Fruit fly (Drosophila melanogaster) whole organism, embryonic: Measurements from ENCODE around the gene Polr3G.

ENCODE experiments used
- B-H2 ChIP-seq: fragments of 200-800 bp; sonication (Bioruptor generic); optimal IDR thresholded peaks from 2 replicates; lab custom pipeline; 2018; ENCODE audit warnings: missing biosample characterization, mild to moderate bottlenecking, missing genetic modification characterization
- Bgb ChIP-seq: fragments of 200-800 bp; sonication (Bioruptor generic); IDR thresholded peaks from 2 replicates; pipeline ENCODE4 v1.3.6; 2022; ENCODE audit warnings: missing biosample characterization, missing genetic modification characterization; ENCODE audit not compliant: partially characterized antibody
- CG10565 ChIP-seq: fragments of 200-800 bp; sonication (Bioruptor generic); optimal IDR thresholded peaks from 3 replicates; lab custom pipeline; 2016; ENCODE audit warnings: missing biosample characterization, mild to moderate bottlenecking, missing genetic modification characterization
- CG11247 ChIP-seq: fragments of 200-800 bp; sonication (Bioruptor generic); IDR thresholded peaks from 2 replicates; pipeline ENCODE4 v1.3.6; 2022; ENCODE audit warnings: missing biosample characterization, missing genetic modification characterization
- CG11696 ChIP-seq: fragments of 200-800 bp; sonication (Bioruptor generic); IDR thresholded peaks from 2 replicates; pipeline ENCODE4 v1.3.6; 2022; ENCODE audit warnings: missing biosample characterization, missing genetic modification characterization
- CG12769 ChIP-seq: fragments of 200-800 bp; sonication (Bioruptor generic); optimal IDR thresholded peaks from 2 replicates; lab custom pipeline; 2019; ENCODE audit warnings: missing biosample characterization, mild to moderate bottlenecking, missing genetic modification characterization, moderate library complexity
- CG13775 ChIP-seq: fragments of 200-800 bp; sonication (Bioruptor generic); optimal IDR thresholded peaks from 3 replicates; lab custom pipeline; 2017; ENCODE audit warnings: missing biosample characterization, mild to moderate bottlenecking, missing genetic modification characterization
- CG13894 ChIP-seq: fragments of 200-800 bp; sonication (Bioruptor generic); optimal IDR thresholded peaks from 3 replicates; lab custom pipeline; 2018; ENCODE audit warnings: missing biosample characterization, mild to moderate bottlenecking, missing genetic modification characterization, moderate library complexity
- CG17612 ChIP-seq: fragments of 200-800 bp; sonication (Bioruptor generic); IDR thresholded peaks from 2 replicates; pipeline ENCODE4 v1.3.6; 2022; ENCODE audit warnings: missing biosample characterization, missing genetic modification characterization
- CG2199 ChIP-seq: fragments of 200-800 bp; sonication (Bioruptor generic); IDR thresholded peaks from 3 replicates; pipeline ENCODE4 v1.3.6; 2022; ENCODE audit warnings: missing biosample characterization, missing genetic modification characterization
- CG31365 ChIP-seq: fragments of 200-800 bp; sonication (Bioruptor generic); optimal IDR thresholded peaks from 2 replicates; lab custom pipeline; 2018; ENCODE audit warnings: missing biosample characterization, mild to moderate bottlenecking, missing genetic modification characterization
- CG4328 ChIP-seq: fragments of 200-800 bp; sonication (Bioruptor generic); optimal IDR thresholded peaks from 3 replicates; lab custom pipeline; 2017; ENCODE audit warnings: missing biosample characterization, missing genetic modification reagents, missing genetic modification characterization
- CG4360 ChIP-seq: fragments of 200-800 bp; sonication (Bioruptor generic); IDR thresholded peaks from 2 replicates; pipeline ENCODE4 v1.3.6; 2022; ENCODE audit warnings: missing biosample characterization, missing genetic modification characterization
- CG6765 ChIP-seq: fragments of 200-800 bp; sonication (Bioruptor generic); optimal IDR thresholded peaks from 3 replicates; lab custom pipeline; 2017; ENCODE audit warnings: missing biosample characterization, mild to moderate bottlenecking, missing genetic modification characterization
- CG7963 ChIP-seq: fragments of 200-800 bp; sonication (Bioruptor generic); IDR thresholded peaks from 3 replicates; pipeline ENCODE4 v1.3.6; 2022; ENCODE audit warnings: missing biosample characterization, missing genetic modification characterization; ENCODE audit not compliant: partially characterized antibody
- CG8359 ChIP-seq: fragments of 200-800 bp; sonication (Bioruptor generic); optimal IDR thresholded peaks from 2 replicates; lab custom pipeline; 2017; ENCODE audit warnings: missing biosample characterization, mild to moderate bottlenecking, missing genetic modification characterization, borderline replicate concordance
- CTCF ChIP-seq: fragments of 200-800 bp; sonication (Bioruptor generic); optimal IDR thresholded peaks from 2 replicates; lab custom pipeline; 2017; ENCODE audit warnings: missing biosample characterization, mild to moderate bottlenecking, missing genetic modification characterization, moderate library complexity
- CoRest ChIP-seq: fragments of 200-800 bp; sonication (Bioruptor generic); optimal IDR thresholded peaks from 3 replicates; lab custom pipeline; 2018; ENCODE audit warnings: missing biosample characterization, mild to moderate bottlenecking, missing genetic modification characterization, moderate library complexity
- Dp ChIP-seq: fragments of 200-800 bp; sonication (Bioruptor generic); optimal IDR thresholded peaks from 2 replicates; lab custom pipeline; 2018; ENCODE audit warnings: missing biosample characterization, mild to moderate bottlenecking, missing genetic modification characterization, moderate library complexity
- Elba2 ChIP-seq: fragments of 200-800 bp; sonication (Bioruptor generic); optimal IDR thresholded peaks from 3 replicates; lab custom pipeline; 2016; ENCODE audit warnings: missing biosample characterization, missing genetic modification characterization
- Fer3 ChIP-seq: fragments of 200-800 bp; sonication (Bioruptor generic); optimal IDR thresholded peaks from 2 replicates; lab custom pipeline; 2018; ENCODE audit warnings: missing biosample characterization, mild to moderate bottlenecking, missing genetic modification characterization, moderate library complexity
- Hand ChIP-seq: fragments of 200-800 bp; sonication (Bioruptor generic); optimal IDR thresholded peaks from 2 replicates; lab custom pipeline; 2017; ENCODE audit warnings: mild to moderate bottlenecking, missing biosample characterization, missing genetic modification reagents, missing genetic modification characterization
- Hr3 ChIP-seq: fragments of 200-800 bp; sonication (Bioruptor generic); optimal IDR thresholded peaks from 3 replicates; lab custom pipeline; 2016; ENCODE audit warnings: missing biosample characterization, missing genetic modification characterization
- Jarid2 ChIP-seq: fragments of 200-800 bp; sonication (Bioruptor generic); optimal IDR thresholded peaks from 3 replicates; lab custom pipeline; 2017; ENCODE audit warnings: mild to moderate bottlenecking, missing biosample characterization, missing genetic modification reagents, missing genetic modification characterization
- Neu2 ChIP-seq: fragments of 200-800 bp; sonication (Bioruptor generic); optimal IDR thresholded peaks from 3 replicates; lab custom pipeline; 2016; ENCODE audit warnings: missing biosample characterization, missing genetic modification characterization, borderline replicate concordance
- TFAM ChIP-seq: fragments of 200-800 bp; sonication (Bioruptor generic); optimal IDR thresholded peaks from 2 replicates; lab custom pipeline; 2017; ENCODE audit warnings: missing biosample characterization, missing genetic modification characterization, inconsistent platforms
- abd-A ChIP-seq: fragments of 200-800 bp; sonication (Bioruptor generic); optimal IDR thresholded peaks from 3 replicates; lab custom pipeline; 2019; ENCODE audit warnings: missing biosample characterization, mild to moderate bottlenecking, missing genetic modification characterization, moderate library complexity
- amos ChIP-seq: fragments of 200-800 bp; sonication (Bioruptor generic); IDR thresholded peaks from 2 replicates; pipeline ENCODE4 v1.3.6; 2022; ENCODE audit warnings: missing biosample characterization, missing genetic modification characterization; ENCODE audit not compliant: partially characterized antibody
- bowl ChIP-seq: fragments of 200-800 bp; sonication (Bioruptor generic); IDR thresholded peaks from 2 replicates; pipeline ENCODE4 v1.3.6; 2022; ENCODE audit warnings: missing biosample characterization, missing genetic modification characterization
- cg ChIP-seq: fragments of 200-800 bp; sonication (Bioruptor generic); optimal IDR thresholded peaks from 3 replicates; lab custom pipeline; 2019; ENCODE audit warnings: missing biosample characterization, mild to moderate bottlenecking, missing genetic modification characterization, moderate library complexity
- corto ChIP-seq: fragments of 200-800 bp; sonication (Bioruptor generic); optimal IDR thresholded peaks from 2 replicates; lab custom pipeline; 2016; ENCODE audit warnings: missing biosample characterization, mild to moderate bottlenecking, missing genetic modification characterization, moderate library complexity
- crol ChIP-seq: fragments of 200-800 bp; sonication (Bioruptor generic); IDR thresholded peaks from 2 replicates; pipeline ENCODE4 v1.3.6; 2022; ENCODE audit warnings: missing biosample characterization, missing genetic modification characterization
- eyg ChIP-seq: fragments of 200-800 bp; sonication (Bioruptor generic); optimal IDR thresholded peaks from 3 replicates; lab custom pipeline; 2016; ENCODE audit warnings: missing biosample characterization, missing genetic modification characterization
- insv ChIP-seq, 2 experiments: fragments of 200-800 bp; sonication (Bioruptor generic); optimal IDR thresholded peaks; 3 replicates each; lab custom pipeline; 2016 to 2018; ENCODE audit warnings: missing biosample characterization in 2 of 2, missing genetic modification characterization in 2 of 2
- klu ChIP-seq: fragments of 200-800 bp; sonication (Bioruptor generic); IDR thresholded peaks from 2 replicates; pipeline ENCODE4 v1.3.6; 2022; ENCODE audit warnings: missing biosample characterization, missing genetic modification characterization
- knrl ChIP-seq: fragments of 200-800 bp; sonication (Bioruptor generic); IDR thresholded peaks from 3 replicates; pipeline ENCODE4 v1.3.6; 2022; ENCODE audit warnings: missing biosample characterization, missing genetic modification characterization; ENCODE audit not compliant: partially characterized antibody
- luna ChIP-seq: fragments of 200-800 bp; sonication (Bioruptor generic); optimal IDR thresholded peaks from 2 replicates; lab custom pipeline; 2016; ENCODE audit warnings: missing biosample characterization, missing genetic modification characterization
- pros ChIP-seq: fragments of 200-800 bp; sonication (Bioruptor generic); optimal IDR thresholded peaks from 3 replicates; lab custom pipeline; 2019; ENCODE audit warnings: missing biosample characterization, mild to moderate bottlenecking, missing genetic modification characterization, moderate library complexity
- row ChIP-seq: fragments of 200-800 bp; sonication (Bioruptor generic); IDR thresholded peaks from 3 replicates; pipeline ENCODE4 v1.3.6; 2022; ENCODE audit warnings: missing biosample characterization, missing genetic modification characterization
- sd ChIP-seq: fragments of 200-800 bp; sonication (Bioruptor generic); optimal IDR thresholded peaks from 3 replicates; lab custom pipeline; 2018; ENCODE audit warnings: missing biosample characterization, mild to moderate bottlenecking, missing genetic modification characterization, moderate library complexity
- sens ChIP-seq: fragments of 200-800 bp; sonication (Bioruptor generic); peaks from one replicate; lab custom pipeline; 2016; ENCODE audit warnings: missing biosample characterization, missing genetic modification characterization
- sens-2 ChIP-seq: fragments of 200-800 bp; sonication (Bioruptor generic); IDR thresholded peaks from 2 replicates; pipeline ENCODE4 v1.3.6; 2022; ENCODE audit warnings: missing biosample characterization, missing genetic modification characterization
- sima ChIP-seq: fragments of 200-800 bp; sonication (Bioruptor generic); optimal IDR thresholded peaks from 2 replicates; lab custom pipeline; 2016; ENCODE audit warnings: missing biosample characterization, missing genetic modification characterization
- stwl ChIP-seq: fragments of 200-800 bp; sonication (Bioruptor generic); optimal IDR thresholded peaks from 3 replicates; lab custom pipeline; 2018; ENCODE audit warnings: missing biosample characterization, mild to moderate bottlenecking, missing genetic modification characterization, moderate library complexity
- tll ChIP-seq, 2 experiments: fragments of 200-800 bp in 1 of 2; fragments of >200 bp in 1 of 2; sonication (Bioruptor generic) in 1 of 2; optimal IDR thresholded peaks; 2 replicates each; lab custom pipeline; 2017 to 2019; ENCODE audit warnings: missing biosample characterization in 2 of 2, missing genetic modification characterization in 2 of 2, mild to moderate bottlenecking in 1 of 2, moderate library complexity in 1 of 2
- trem ChIP-seq: fragments of 200-800 bp; optimal IDR thresholded peaks from 3 replicates; lab custom pipeline; 2019; ENCODE audit warnings: missing biosample characterization, mild to moderate bottlenecking, missing genetic modification characterization, moderate library complexity
- vvl ChIP-seq: fragments of 200-800 bp; sonication (Bioruptor generic); IDR thresholded peaks from 2 replicates; pipeline ENCODE4 v1.3.6; 2022; ENCODE audit warnings: missing biosample characterization, missing genetic modification characterization

Gene Polr3G

DNA sequence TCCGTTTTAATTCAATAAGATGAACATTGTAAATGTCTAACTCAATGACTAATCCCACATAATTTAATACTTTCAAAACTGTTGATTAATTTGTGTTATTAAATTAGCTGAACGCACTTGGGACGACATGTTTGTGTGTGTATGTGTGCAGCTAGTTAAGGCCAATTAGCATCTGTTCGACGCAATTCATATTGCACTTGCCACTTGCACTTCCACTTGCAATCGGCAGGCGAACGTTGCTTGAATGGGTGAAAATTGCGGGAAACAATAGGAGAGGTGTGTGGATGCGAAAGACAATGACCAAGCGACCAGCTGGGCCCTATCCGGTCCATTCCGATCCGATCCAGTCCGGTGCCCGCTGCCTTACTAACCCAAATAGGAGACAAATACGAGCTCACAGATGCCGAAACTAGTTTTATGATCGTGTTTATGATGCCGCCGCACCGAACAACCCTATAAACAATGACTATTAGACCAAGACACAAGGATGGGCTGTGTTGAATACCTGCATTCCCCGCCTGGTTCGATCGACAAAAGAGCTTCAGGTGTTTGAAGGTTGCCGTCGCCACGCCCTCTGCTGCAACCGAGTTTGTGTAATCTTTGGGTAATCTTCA, 19.3 kb downstream of the Polr3G start (continued):
- no peak for TF ChIP-seq B-H2 (GFP tag; lab: Kevin White, UChicago)
- TF ChIP-seq tll (GFP tag; optimal IDR thresholded peaks at IDR 0.05; lab: Kevin White, UChicago) = peak in 1 of 2 experiments; percentile 82
- no peak for TF ChIP-seq row
- no peak for TF ChIP-seq cg (GFP tag; lab: Kevin White, UChicago)
- 0 out of 2 replicates have a peak, but pooled peaks have one; percentile 2 for TF ChIP-seq vvl (GFP tag; lab: Robert Waterston, UW)
- peak; percentile 55 for TF ChIP-seq pros (GFP tag; lab: Kevin White, UChicago)
- peak; percentile 60 for TF ChIP-seq CG12769 (tag; lab: Kevin White, UChicago)
- 0 out of 3 replicates have a peak, but pooled peaks have one; percentile 2 for TF ChIP-seq knrl (GFP tag; lab: Robert Waterston, UW)
- TF ChIP-seq klu (GFP tag; lab: Robert Waterston, UW) = no peak
- TF ChIP-seq insv (GFP tag; optimal IDR thresholded peaks at IDR 0.05; lab: Kevin White, UChicago) = peak in 1 of 2 experiments; percentile 69
- TF ChIP-seq CG11696 = no peak
- peak; percentile 13 for TF ChIP-seq sd
- no peak for TF ChIP-seq CG13775 (GFP tag; lab: Kevin White, UChicago)
- peak; percentile 22 for TF ChIP-seq abd-A (tag; lab: Kevin White, UChicago)

DNA sequence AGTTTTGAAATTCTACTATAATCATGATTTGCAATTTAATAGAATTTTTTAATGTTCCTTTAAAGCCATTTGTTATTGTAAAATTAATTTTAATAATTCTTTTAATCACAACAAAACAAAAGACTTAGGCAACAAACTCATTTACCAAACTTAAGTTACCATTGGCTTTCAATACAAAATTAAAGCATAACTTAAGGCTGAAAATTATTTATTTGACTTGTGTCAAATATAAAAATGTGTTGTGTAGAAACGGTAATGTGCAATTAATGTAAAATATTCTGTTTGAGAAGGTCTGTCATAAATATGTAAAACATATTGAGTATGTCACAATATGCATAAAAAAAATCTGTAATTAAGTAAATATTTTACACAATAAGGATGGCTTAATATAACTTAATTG, 19.9 kb downstream of the Polr3G start:
- TF ChIP-seq stwl (tag; lab: Kevin White, UChicago) (peak; percentile 63), CG2199 (GFP tag; lab: Robert Waterston, UW) (peak; percentile 54; the same call in 1 of the 3 replicates), Dp (GFP tag; lab: Kevin White, UChicago) (no peak), CG31365 (tag; lab: Kevin White, UChicago) (no peak), crol (GFP tag; lab: Robert Waterston, UW) (no peak), sens (peak; percentile 52), Fer3 (tag; lab: Kevin White, UChicago) (no peak), CG11247 (peak; percentile 79), amos (peak; percentile 59), knrl (GFP tag; lab: Robert Waterston, UW) (peak; percentile 40; the same call in 2 of the 3 replicates), abd-A (tag; lab: Kevin White, UChicago) (peak; percentile 7), trem (tag; lab: Kevin White, UChicago) (peak; percentile 18), Bgb (peak; percentile 37; the same call in 1 of the 2 replicates), Hand (GFP tag; lab: Kevin White, UChicago) (no peak), CTCF (GFP tag; lab: Kevin White, UChicago) (peak; percentile 76), CG8359 (GFP tag; lab: Kevin White, UChicago) (no peak), CoRest (tag; lab: Kevin White, UChicago) (peak; percentile 3), vvl (GFP tag; lab: Robert Waterston, UW) (peak; percentile 61; the same call in 1 of the 2 replicates)

dm6 chr3L:17404646-17405045, 22.3 kb downstream of the Polr3G start:
- TF ChIP-seq Jarid2 (GFP tag; lab: Kevin White, UChicago) (no peak), Hr3 (GFP tag; lab: Kevin White, UChicago) (peak; percentile 15), CG13894 (tag; lab: Kevin White, UChicago) (no peak), CG10565 (GFP tag; lab: Kevin White, UChicago) (no peak), CG17612 (no peak), sens-2 (GFP tag; lab: Robert Waterston, UW) (no peak), Neu2 (GFP tag; lab: Kevin White, UChicago) (no peak), trem (tag; lab: Kevin White, UChicago) (peak; percentile 2), CG4360 (GFP tag; lab: Robert Waterston, UW) (no peak), CG6765 (no peak), corto (GFP tag; lab: Kevin White, UChicago) (no peak), sima (GFP tag; lab: Kevin White, UChicago) (no peak), bowl (GFP tag; lab: Robert Waterston, UW) (no peak), CG4328 (GFP tag; lab: Kevin White, UChicago) (no peak), luna (GFP tag; lab: Kevin White, UChicago) (no peak), eyg (GFP tag; lab: Kevin White, UChicago) (no peak), CG7963 (GFP tag; lab: Robert Waterston, UW) (no peak), Elba2 (GFP tag; lab: Kevin White, UChicago) (no peak), TFAM (GFP tag; lab: Kevin White, UChicago) (no peak)
